Worm (Caenorhabditis elegans): ENCODE data around the gene H06H21.11.

The H06H21.11 gene

DNA sequence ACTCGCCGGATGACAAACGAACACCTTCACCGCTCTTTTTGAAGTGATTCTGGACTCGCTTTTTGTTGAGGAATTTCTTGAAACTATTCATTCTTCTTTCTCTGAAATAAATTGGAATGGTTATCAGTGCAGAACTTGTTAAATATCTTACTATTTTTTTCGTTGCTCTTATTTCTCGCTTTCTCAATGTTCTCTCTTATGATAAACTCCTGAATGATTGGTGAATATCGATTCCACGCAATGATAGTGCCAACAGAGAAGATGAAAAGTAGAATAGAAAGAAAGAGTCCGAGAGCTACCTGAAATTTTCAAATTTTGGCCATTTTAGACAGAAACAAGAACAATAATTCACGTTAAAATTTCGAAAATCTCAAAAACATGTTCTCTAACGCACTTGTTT is 2.3 kb upstream of the H06H21.11 start, which contains the start of gene ubxn-6:
ubxn-6 (minus strand) TSS at position 101 of the 400 bp plus-strand sequence.
- TF ChIP-seq nhr-11 (tag; optimal IDR thresholded peaks at IDR 0.05) (no peak), ceh-6 (GFP tag; optimal IDR thresholded peaks at IDR 0.05) (no peak), lim-6 (tag; optimal IDR thresholded peaks at IDR 0.05) (no peak), ceh-30 (tag; optimal IDR thresholded peaks at IDR 0.05) (no peak), fax-1 (tag; optimal IDR thresholded peaks at IDR 0.05) (no peak), nhr-232 (tag; optimal IDR thresholded peaks at IDR 0.05) (no peak), ceh-45 (GFP tag; IDR thresholded peaks at IDR 0.05) (no peak), nfya-1 (tag; optimal IDR thresholded peaks at IDR 0.05) (no peak), fkh-6 (tag; optimal IDR thresholded peaks at IDR 0.05) (no peak), T23F11.4 (GFP tag; optimal IDR thresholded peaks at IDR 0.05) (no peak)

DNA sequence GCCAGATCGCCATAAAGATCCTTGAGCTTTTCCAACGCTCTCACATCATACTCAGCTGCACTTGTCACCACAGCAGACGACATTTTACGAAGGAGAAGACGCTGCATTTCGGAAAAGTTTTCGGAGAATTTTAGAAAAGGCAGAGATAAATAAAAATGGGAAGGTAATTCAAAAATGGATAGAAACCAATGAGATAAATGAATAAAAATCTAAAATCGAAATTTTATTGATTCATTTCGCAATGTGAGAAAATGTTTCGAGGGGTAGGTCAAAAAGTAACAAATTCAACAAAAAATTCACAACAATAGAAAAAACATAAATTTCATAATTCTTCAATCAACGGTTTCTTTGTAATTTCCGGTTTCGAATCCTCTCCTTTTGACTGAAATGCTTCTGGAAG is 633 bp downstream of the H06H21.11 start, which contains the start of gene dpf-5:
dpf-5 (minus strand) TSS at position 101 of the 400 bp plus-strand sequence.
- no peak for TF ChIP-seq fkh-10 (GFP tag; optimal IDR thresholded peaks at IDR 0.05)
- TF ChIP-seq unc-55 (GFP tag; optimal IDR thresholded peaks at IDR 0.05): no peak
- TF ChIP-seq hlh-6 (tag; optimal IDR thresholded peaks at IDR 0.05): no peak
- no peak for TF ChIP-seq ceh-30 (tag; optimal IDR thresholded peaks at IDR 0.05)

- no peak for TF ChIP-seq dve-1 (tag; optimal IDR thresholded peaks at IDR 0.05)
- TF ChIP-seq ceh-14 (tag; optimal IDR thresholded peaks at IDR 0.05): no peak
- TF ChIP-seq unc-3 (GFP tag; conservative IDR thresholded peaks at IDR 0.05): no peak
- no peak for TF ChIP-seq unc-3 (tag; optimal IDR thresholded peaks at IDR 0.05)
These were observed 4.6 kb downstream of the H06H21.11 start, which contains the start of gene dpf-7 for ce11 chrIV:4802494-4802893. Gene dpf-7 (minus strand): TSS chrIV:4802594.

DNA sequence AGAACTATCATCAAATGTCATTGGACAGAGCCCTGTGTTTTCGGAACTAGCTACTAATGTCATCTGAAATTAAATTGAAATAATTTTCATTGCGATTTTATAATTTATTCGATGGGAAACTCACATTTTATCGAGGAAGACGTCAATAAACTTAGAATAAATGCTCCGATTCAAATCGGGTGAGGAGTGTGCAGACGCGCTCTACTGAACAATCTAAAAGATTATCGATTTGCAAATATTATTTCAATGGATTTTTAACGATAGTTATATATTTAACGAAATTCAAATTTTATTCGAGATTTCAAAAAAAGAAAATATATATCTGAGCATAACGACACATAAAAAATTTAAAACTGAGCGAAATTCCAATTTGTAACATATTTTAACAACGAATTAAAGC is 8.0 kb downstream of the H06H21.11 start, which contains the start of gene eor-1:
eor-1 (minus strand) TSS at position 65 of the 400 bp plus-strand sequence.
- TF ChIP-seq C08G9.2 (tag; optimal IDR thresholded peaks at IDR 0.05) (no peak), madf-2 (tag; optimal IDR thresholded peaks at IDR 0.05) (no peak), ceh-34 (tag; optimal IDR thresholded peaks at IDR 0.05) (peak; percentile 9), ceh-31 (tag; optimal IDR thresholded peaks at IDR 0.05) (peak; percentile 39), hlh-6 (tag; optimal IDR thresholded peaks at IDR 0.05) (no peak), odd-2 (tag; optimal IDR thresholded peaks at IDR 0.05) (no peak), ceh-48 (tag; optimal IDR thresholded peaks at IDR 0.05) (peak; percentile 93), tbx-7 (tag; optimal IDR thresholded peaks at IDR 0.05) (no peak), unc-42 (tag; optimal IDR thresholded peaks at IDR 0.05) (peak; percentile 26), nfya-1 (tag; optimal IDR thresholded peaks at IDR 0.05) (peak; percentile 45), sdc-2 (tag; optimal IDR thresholded peaks at IDR 0.05) (no peak)

DNA sequence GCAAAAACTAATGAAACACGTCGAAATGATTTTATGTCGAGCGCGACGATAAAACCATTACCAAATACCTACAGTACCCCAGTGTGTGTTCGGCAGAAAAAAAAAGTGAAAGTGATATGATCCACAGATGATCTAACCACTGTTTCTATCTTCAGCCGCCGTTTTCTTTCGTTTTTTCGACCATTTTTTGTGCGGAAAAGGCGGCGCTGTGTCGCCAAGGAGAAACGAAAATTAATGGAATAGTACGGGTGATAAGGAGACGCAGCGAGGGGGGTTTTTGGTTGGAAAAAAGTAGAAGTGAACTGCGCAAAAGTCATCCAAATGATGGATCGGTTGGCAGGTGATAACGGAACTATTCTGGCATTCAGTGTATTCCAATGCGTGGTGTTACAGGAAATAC is 12.0 kb downstream of the H06H21.11 start:
- TF ChIP-seq nhr-232 (tag; optimal IDR thresholded peaks at IDR 0.05): no peak
- no peak for TF ChIP-seq K02D7.2 (tag; optimal IDR thresholded peaks at IDR 0.05)
- no peak for TF ChIP-seq ceh-22 (tag; optimal IDR thresholded peaks at IDR 0.05)
- no peak for TF ChIP-seq Y22D7AL.16 (tag; optimal IDR thresholded peaks at IDR 0.05)
- TF ChIP-seq ceh-31 (tag; optimal IDR thresholded peaks at IDR 0.05): no peak
- TF ChIP-seq mec-3 (tag; optimal IDR thresholded peaks at IDR 0.05; ENCODE audit: borderline replicate concordance): no peak
- TF ChIP-seq pros-1 (tag; optimal IDR thresholded peaks at IDR 0.05): no peak
- TF ChIP-seq sdc-2 (tag; optimal IDR thresholded peaks at IDR 0.05): no peak
- no peak for TF ChIP-seq fkh-6 (tag; optimal IDR thresholded peaks at IDR 0.05)
- no peak for TF ChIP-seq pax-1 (tag; optimal IDR thresholded peaks at IDR 0.05)
- no peak for TF ChIP-seq ets-4 (tag; optimal IDR thresholded peaks at IDR 0.05)
- TF ChIP-seq tbx-2 (tag; optimal IDR thresholded peaks at IDR 0.05): no peak
- no peak for TF ChIP-seq fax-1 (tag; optimal IDR thresholded peaks at IDR 0.05)
- no peak for TF ChIP-seq dve-1 (tag; optimal IDR thresholded peaks at IDR 0.05)
- TF ChIP-seq che-1 (tag; optimal IDR thresholded peaks at IDR 0.05): no peak
- no peak for TF ChIP-seq ceh-24 (tag; optimal IDR thresholded peaks at IDR 0.05)
- no peak for TF ChIP-seq unc-55 (GFP tag; optimal IDR thresholded peaks at IDR 0.05)
- TF ChIP-seq ceh-9 (tag; optimal IDR thresholded peaks at IDR 0.05): no peak
- no peak for TF ChIP-seq unc-86 (tag; optimal IDR thresholded peaks at IDR 0.05)

Data from whole organism, late embryonic.